Worm (Caenorhabditis elegans) whole organism, mixed stage, embryonic: ENCODE data around the gene C52B9.8.

Experiments used
- M03D4.4 ChIP-seq: sonication (generic microtip); optimal IDR thresholded peaks from 2 replicates; lab custom pipeline; 2017; ENCODE audit warnings: mild to moderate bottlenecking, missing genetic modification characterization, missing compliant biosample characterization
- bed-3 ChIP-seq: fragments of 200-800 bp; sonication (Bioruptor generic); optimal IDR thresholded peaks from 3 replicates; lab custom pipeline; 2018; ENCODE audit warnings: mild to moderate bottlenecking, missing genetic modification characterization, moderate library complexity, missing compliant biosample characterization
- elt-1 ChIP-seq: sonication (generic microtip); optimal IDR thresholded peaks from 2 replicates; lab custom pipeline; 2017; ENCODE audit warnings: missing genetic modification characterization, mild to moderate bottlenecking, missing compliant biosample characterization, antibody characterized with exemption, moderate library complexity, borderline replicate concordance; ENCODE audit not compliant: insufficient read depth
- elt-3 ChIP-seq: fragments of 150-350 bp; optimal IDR thresholded peaks from 2 replicates; lab custom pipeline; 2014; ENCODE audit warnings: missing biosample characterization, missing genetic modification characterization
- lsy-2 ChIP-seq: fragments of 150-350 bp; optimal IDR thresholded peaks from 2 replicates; lab custom pipeline; 2014; ENCODE audit warnings: missing biosample characterization, missing genetic modification characterization
- mep-1 ChIP-seq: fragments of 150-350 bp; optimal IDR thresholded peaks from 2 replicates; lab custom pipeline; 2017; ENCODE audit warnings: missing biosample characterization, missing genetic modification reagents, missing genetic modification characterization, inconsistent platforms
- nhr-237 ChIP-seq: fragments of 150-350 bp; optimal IDR thresholded peaks from 2 replicates; lab custom pipeline; 2014; ENCODE audit warnings: missing biosample characterization, missing genetic modification characterization
- nhr-28 ChIP-seq: fragments of 150-350 bp; optimal IDR thresholded peaks from 2 replicates; lab custom pipeline; 2014; ENCODE audit warnings: missing biosample characterization, missing genetic modification characterization
- nhr-76 ChIP-seq: sonication (generic microtip); optimal IDR thresholded peaks from 2 replicates; lab custom pipeline; 2017; ENCODE audit warnings: missing biosample characterization, missing genetic modification characterization
- pha-4 ChIP-seq: fragments of 150-350 bp; optimal IDR thresholded peaks from 2 replicates; lab custom pipeline; 2018; ENCODE audit warnings: missing biosample characterization, missing genetic modification reagents, missing genetic modification characterization
- snpc-4 ChIP-seq: fragments of 150-350 bp; optimal IDR thresholded peaks from 2 replicates; lab custom pipeline; 2014; ENCODE audit warnings: missing biosample characterization, missing genetic modification characterization
- tbx-8 ChIP-seq: fragments of 200-800 bp; sonication (Bioruptor generic); optimal IDR thresholded peaks from 2 replicates; lab custom pipeline; 2018; ENCODE audit warnings: mild to moderate bottlenecking, missing genetic modification characterization, moderate library complexity, missing compliant biosample characterization
- unc-62 ChIP-seq: fragments of 150-350 bp; optimal IDR thresholded peaks from 2 replicates; lab custom pipeline; 2014; ENCODE audit warnings: missing biosample characterization, missing genetic modification reagents, missing genetic modification characterization
- ztf-11 ChIP-seq: fragments of 150-350 bp; optimal IDR thresholded peaks from 2 replicates; lab custom pipeline; 2014; ENCODE audit warnings: missing biosample characterization, missing genetic modification characterization

- TF ChIP-seq pha-4 (tag; lab: Kevin White, UChicago) (no peak), M03D4.4 (tag; lab: Kevin White, UChicago) (no peak), nhr-28 (tag; lab: Kevin White, UChicago) (no peak), nhr-237 (no peak), snpc-4 (no peak), unc-62 (GFP tag; lab: Kevin White, UChicago) (no peak), nhr-76 (tag; lab: Kevin White, UChicago) (no peak), lsy-2 (tag; lab: Kevin White, UChicago) (no peak), elt-1 (no peak), elt-3 (tag; lab: Kevin White, UChicago) (no peak), tbx-8 (GFP tag; lab: Kevin White, UChicago) (no peak), bed-3 (GFP tag; lab: Kevin White, UChicago) (no peak), mep-1 (tag; lab: Kevin White, UChicago) (no peak), ztf-11 (tag; lab: Kevin White, UChicago) (no peak)
Observed at ce11 chrX:4289805-4290204, 21.8 kb downstream of the C52B9.8 start.
